Worm (Caenorhabditis elegans): ENCODE measurements around the gene ugt-24.

ce11 chrIV:6239993-6240392, 29.5 kb upstream of the ugt-24 start, which contains the start of gene F58F9.9:
- TF ChIP-seq sptf-1 (tag; optimal IDR thresholded peaks at IDR 0.05): no peak
- no peak for TF ChIP-seq ces-1 (GFP tag; optimal IDR thresholded peaks at IDR 0.05)
- no peak for TF ChIP-seq blmp-1 (tag; optimal IDR thresholded peaks at IDR 0.05)
- TF ChIP-seq unc-120 (tag; optimal IDR thresholded peaks at IDR 0.05; ENCODE audit: poor library complexity, severe bottlenecking): no peak
- no peak for TF ChIP-seq unc-62 (GFP tag; optimal IDR thresholded peaks at IDR 0.05)

Data from whole organism, mixed stage, embryonic.